Fruit fly (Drosophila melanogaster) whole organism, prepupa: ENCODE measurements around the gene CG10646.

ENCODE experiments used
- Blimp-1 ChIP-seq: fragments of 200-800 bp; sonication (Bioruptor generic); optimal IDR thresholded peaks from 3 replicates; lab custom pipeline; 2017; ENCODE audit warnings: missing biosample characterization, missing genetic modification characterization, mild to moderate bottlenecking, moderate library complexity, missing genetic modification reagents
- CG10669 ChIP-seq: fragments of 200-800 bp; sonication (Bioruptor generic); optimal IDR thresholded peaks from 3 replicates; lab custom pipeline; 2018; ENCODE audit warnings: missing biosample characterization, mild to moderate bottlenecking, missing genetic modification characterization, moderate library complexity
- CG11294 ChIP-seq: fragments of 200-800 bp; sonication (Bioruptor generic); IDR thresholded peaks from 2 replicates; pipeline ENCODE4 v1.3.6; 2022; ENCODE audit warnings: missing biosample characterization, missing genetic modification characterization
- CG11762 ChIP-seq: fragments of 200-800 bp; sonication (Bioruptor generic); optimal IDR thresholded peaks from 3 replicates; lab custom pipeline; 2016; ENCODE audit warnings: missing biosample characterization, missing genetic modification characterization; ENCODE audit not compliant: insufficient read depth
- CG11902 ChIP-seq: fragments of 200-800 bp; sonication (Bioruptor generic); optimal IDR thresholded peaks from 3 replicates; lab custom pipeline; 2016; ENCODE audit warnings: missing biosample characterization, missing genetic modification characterization
- CG15336 ChIP-seq: fragments of 200-800 bp; sonication (Bioruptor generic); IDR thresholded peaks from 2 replicates; pipeline ENCODE4 v1.3.6; 2022; ENCODE audit warnings: missing biosample characterization, missing genetic modification characterization
- CG1621 ChIP-seq: fragments of 200-800 bp; sonication (Bioruptor generic); optimal IDR thresholded peaks from 3 replicates; lab custom pipeline; 2018; ENCODE audit warnings: missing biosample characterization, mild to moderate bottlenecking, missing genetic modification characterization
- CG16779 ChIP-seq: fragments of 200-800 bp; sonication (Bioruptor generic); optimal IDR thresholded peaks from 3 replicates; lab custom pipeline; 2017; ENCODE audit warnings: missing biosample characterization, mild to moderate bottlenecking, missing genetic modification characterization
- CG3032 ChIP-seq: fragments of 200-800 bp; optimal IDR thresholded peaks from 2 replicates; lab custom pipeline; 2019; ENCODE audit warnings: missing biosample characterization, mild to moderate bottlenecking, missing genetic modification characterization, moderate library complexity
- CG31627 ChIP-seq: fragments of 200-800 bp; sonication (Bioruptor generic); optimal IDR thresholded peaks from 3 replicates; lab custom pipeline; 2016; ENCODE audit warnings: missing biosample characterization, missing genetic modification characterization
- CG32006 ChIP-seq: fragments of 200-800 bp; sonication (Bioruptor generic); optimal IDR thresholded peaks from 3 replicates; lab custom pipeline; 2017; ENCODE audit warnings: missing biosample characterization, mild to moderate bottlenecking, missing genetic modification characterization
- CG34406 ChIP-seq: fragments of 200-800 bp; sonication (Bioruptor generic); optimal IDR thresholded peaks from 3 replicates; lab custom pipeline; 2016; ENCODE audit warnings: missing biosample characterization, missing genetic modification characterization
- CG3919 ChIP-seq: fragments of 200-800 bp; sonication (Bioruptor generic); optimal IDR thresholded peaks from 3 replicates; lab custom pipeline; 2016; ENCODE audit warnings: missing biosample characterization, missing genetic modification characterization
- CG4318 ChIP-seq: fragments of 200-800 bp; sonication (Bioruptor generic); optimal IDR thresholded peaks from 3 replicates; lab custom pipeline; 2017; ENCODE audit warnings: missing biosample characterization, mild to moderate bottlenecking, missing genetic modification characterization
- CG6163 ChIP-seq: fragments of 200-800 bp; sonication (Bioruptor generic); IDR thresholded peaks from 3 replicates; pipeline ENCODE4 v1.3.6; 2022; ENCODE audit warnings: missing biosample characterization, missing genetic modification characterization
- CG6792 ChIP-seq: fragments of 200-800 bp; sonication (Bioruptor generic); optimal IDR thresholded peaks from 3 replicates; lab custom pipeline; 2016; ENCODE audit warnings: missing biosample characterization, missing genetic modification characterization
- CG7368 ChIP-seq: fragments of 200-800 bp; sonication (Bioruptor generic); optimal IDR thresholded peaks from 3 replicates; lab custom pipeline; 2016; ENCODE audit warnings: missing biosample characterization, missing genetic modification characterization
- CG8119 ChIP-seq: fragments of 200-800 bp; sonication (Bioruptor generic); IDR thresholded peaks from 3 replicates; pipeline ENCODE4 v1.3.6; 2022; ENCODE audit warnings: missing biosample characterization, missing genetic modification characterization
- CG8632 ChIP-seq: fragments of 200-800 bp; sonication (Bioruptor generic); optimal IDR thresholded peaks from 3 replicates; lab custom pipeline; 2016; ENCODE audit warnings: missing biosample characterization, missing genetic modification characterization
- Eip78C ChIP-seq: fragments of 200-800 bp; sonication (Bioruptor generic); peaks from one replicate; lab custom pipeline; 2016; ENCODE audit warnings: missing biosample characterization, missing genetic modification characterization
- Eip93F ChIP-seq: fragments of 200-800 bp; sonication (Bioruptor generic); optimal IDR thresholded peaks from 2 replicates; lab custom pipeline; 2016; ENCODE audit warnings: missing biosample characterization, mild to moderate bottlenecking, missing genetic modification characterization
- Ets21C ChIP-seq: fragments of 200-800 bp; sonication (Bioruptor generic); optimal IDR thresholded peaks from 3 replicates; lab custom pipeline; 2016; ENCODE audit warnings: missing biosample characterization, missing genetic modification characterization
- Ets96B ChIP-seq: fragments of 200-800 bp; optimal IDR thresholded peaks from 2 replicates; lab custom pipeline; 2019; ENCODE audit warnings: missing biosample characterization, mild to moderate bottlenecking, missing genetic modification characterization, moderate library complexity
- Gug ChIP-seq: fragments of 200-800 bp; sonication (Bioruptor generic); IDR thresholded peaks from 2 replicates; pipeline ENCODE4 v1.3.6; 2022; ENCODE audit warnings: missing biosample characterization, missing genetic modification characterization
- Hr4 ChIP-seq: fragments of 200-800 bp; sonication (Bioruptor generic); optimal IDR thresholded peaks from 3 replicates; lab custom pipeline; 2016; ENCODE audit warnings: missing biosample characterization, missing genetic modification characterization
- Lpt ChIP-seq: fragments of 200-800 bp; sonication (Bioruptor generic); optimal IDR thresholded peaks from 3 replicates; lab custom pipeline; 2016; ENCODE audit warnings: missing biosample characterization, missing genetic modification characterization
- OdsH ChIP-seq: fragments of 200-800 bp; sonication (Bioruptor generic); optimal IDR thresholded peaks from 3 replicates; lab custom pipeline; 2016; ENCODE audit warnings: missing biosample characterization, missing genetic modification characterization
- Sox102F ChIP-seq: fragments of 200-800 bp; sonication (Bioruptor generic); optimal IDR thresholded peaks from 2 replicates; lab custom pipeline; 2016; ENCODE audit warnings: missing biosample characterization, mild to moderate bottlenecking, missing genetic modification characterization
- Sox15 ChIP-seq: fragments of 200-800 bp; sonication (Bioruptor generic); optimal IDR thresholded peaks from 3 replicates; lab custom pipeline; 2016; ENCODE audit warnings: missing biosample characterization, missing genetic modification characterization
- acj6 ChIP-seq: fragments of 200-800 bp; sonication (Bioruptor generic); optimal IDR thresholded peaks from 3 replicates; lab custom pipeline; 2016; ENCODE audit warnings: missing biosample characterization, missing genetic modification characterization
- cyc ChIP-seq: fragments of 200-800 bp; sonication (Bioruptor generic); optimal IDR thresholded peaks from 3 replicates; lab custom pipeline; 2016; ENCODE audit warnings: missing biosample characterization, missing genetic modification characterization
- dac ChIP-seq: fragments of 200-800 bp; sonication (Bioruptor generic); optimal IDR thresholded peaks from 2 replicates; lab custom pipeline; 2017; ENCODE audit warnings: missing biosample characterization, mild to moderate bottlenecking, missing genetic modification characterization
- dsx ChIP-seq: fragments of 200-800 bp; optimal IDR thresholded peaks from 3 replicates; lab custom pipeline; 2019; ENCODE audit warnings: missing biosample characterization, mild to moderate bottlenecking, missing genetic modification characterization, moderate library complexity; ENCODE audit not compliant: poor library complexity, severe bottlenecking
- eg ChIP-seq: fragments of 200-800 bp; sonication (Bioruptor generic); IDR thresholded peaks from 3 replicates; pipeline ENCODE4 v1.3.6; 2022; ENCODE audit warnings: missing biosample characterization, missing genetic modification characterization
- esn ChIP-seq: fragments of 200-800 bp; sonication (Bioruptor generic); optimal IDR thresholded peaks from 2 replicates; lab custom pipeline; 2016; ENCODE audit warnings: missing biosample characterization, mild to moderate bottlenecking, missing genetic modification characterization, moderate library complexity
- fd59A ChIP-seq: fragments of 200-800 bp; sonication (Bioruptor generic); optimal IDR thresholded peaks from 2 replicates; lab custom pipeline; 2017; ENCODE audit warnings: missing biosample characterization, mild to moderate bottlenecking, missing genetic modification characterization, missing genetic modification reagents
- fd85E ChIP-seq: fragments of 200-800 bp; sonication (Bioruptor generic); optimal IDR thresholded peaks from 3 replicates; lab custom pipeline; 2016; ENCODE audit warnings: missing biosample characterization, missing genetic modification characterization
- fkh ChIP-seq: fragments of 200-800 bp; sonication (Bioruptor generic); optimal IDR thresholded peaks from 3 replicates; lab custom pipeline; 2017; ENCODE audit warnings: missing biosample characterization, mild to moderate bottlenecking, missing genetic modification characterization, moderate library complexity
- lz ChIP-seq: fragments of 200-800 bp; sonication (Bioruptor generic); optimal IDR thresholded peaks from 3 replicates; lab custom pipeline; 2016; ENCODE audit warnings: missing biosample characterization, missing genetic modification characterization
- net ChIP-seq: fragments of 200-800 bp; sonication (Bioruptor generic); optimal IDR thresholded peaks from 3 replicates; lab custom pipeline; 2016; ENCODE audit warnings: missing biosample characterization, missing genetic modification characterization
- pdm3 ChIP-seq: fragments of 200-800 bp; sonication (Bioruptor generic); optimal IDR thresholded peaks from 3 replicates; lab custom pipeline; 2016; ENCODE audit warnings: missing biosample characterization, missing genetic modification characterization
- spab ChIP-seq: fragments of 200-800 bp; sonication (Bioruptor generic); optimal IDR thresholded peaks from 2 replicates; lab custom pipeline; 2017; ENCODE audit warnings: missing biosample characterization, mild to moderate bottlenecking, missing genetic modification characterization, missing genetic modification reagents
- ss ChIP-seq, 2 experiments: fragments of 200-800 bp; sonication (Bioruptor generic); optimal IDR thresholded peaks; 2 replicates in 1 of 2; 3 replicates in 1 of 2; lab custom pipeline; 2017 to 2018; ENCODE audit warnings: mild to moderate bottlenecking in 2 of 2, missing biosample characterization in 2 of 2, missing genetic modification characterization in 2 of 2, moderate library complexity in 1 of 2
- svp ChIP-seq: fragments of 200-800 bp; sonication (Bioruptor generic); peaks from one replicate; lab custom pipeline; 2016; ENCODE audit warnings: missing biosample characterization, missing genetic modification characterization
- vri ChIP-seq: fragments of 200-800 bp; sonication (Bioruptor generic); optimal IDR thresholded peaks from 3 replicates; lab custom pipeline; 2016; ENCODE audit warnings: missing biosample characterization, mild to moderate bottlenecking, missing genetic modification characterization

CG10646 gene

DNA sequence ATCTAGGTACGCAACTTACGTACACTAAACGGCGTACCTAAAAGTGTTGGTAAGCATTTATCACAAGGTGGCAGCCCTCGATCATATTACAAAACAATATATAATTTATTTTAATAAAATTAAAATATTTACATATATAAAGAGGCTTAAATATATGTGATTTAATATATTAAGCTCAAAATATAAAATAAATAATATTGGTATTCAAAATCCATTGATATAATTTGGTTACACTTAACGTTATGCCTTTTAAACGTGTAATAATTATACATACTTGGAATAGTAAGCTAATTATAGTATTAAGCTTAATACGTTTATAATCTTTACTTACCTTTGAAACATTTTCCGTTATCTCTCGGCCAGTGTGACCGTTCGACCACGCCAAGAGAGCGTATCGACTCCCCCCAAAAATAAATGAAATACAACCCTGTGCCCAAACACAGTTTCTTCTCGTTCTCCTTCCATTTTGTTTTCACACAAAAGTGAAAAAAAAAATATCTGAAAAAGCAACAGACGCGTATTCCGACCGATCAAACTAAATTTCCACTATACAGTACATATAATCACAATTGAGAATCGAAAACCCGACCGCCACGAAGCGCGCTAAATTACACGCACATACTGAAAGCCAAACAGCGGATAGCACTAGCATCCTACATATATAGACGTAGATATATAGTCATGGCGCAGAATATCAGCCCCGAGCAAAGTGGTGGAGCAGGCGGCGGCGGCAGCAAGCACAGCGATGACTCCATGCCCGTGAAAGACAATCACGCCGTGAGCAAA is at the start of gene CG10646, which contains the start of gene vih:
Gene CG10646 (minus strand): TSS at position 30 of the 786 bp plus-strand sequence.
Gene vih (plus strand): TSS at position 428 of the 786 bp plus-strand sequence.
- TF ChIP-seq dsx, result no peak
- peak; percentile 32; the same call in 1 of the 3 replicates for TF ChIP-seq CG8119 (GFP tag; lab: Robert Waterston, UW)
- TF ChIP-seq svp (GFP tag; lab: Kevin White, UChicago), result no peak
- no peak for TF ChIP-seq CG11902 (GFP tag; lab: Kevin White, UChicago)
- TF ChIP-seq CG11762 (GFP tag; lab: Kevin White, UChicago), result peak; percentile 8
- no peak for TF ChIP-seq ss (GFP tag; optimal IDR thresholded peaks at IDR 0.05; lab: Kevin White, UChicago)
- peak; percentile 54 for TF ChIP-seq cyc (GFP tag; lab: Kevin White, UChicago)
- no peak for TF ChIP-seq vri (GFP tag; lab: Kevin White, UChicago)
- no peak for TF ChIP-seq CG8632 (GFP tag; lab: Kevin White, UChicago)
- TF ChIP-seq Sox15 (GFP tag; lab: Kevin White, UChicago), result no peak
- TF ChIP-seq OdsH, result no peak
- TF ChIP-seq Blimp-1 (GFP tag; lab: Kevin White, UChicago), result no peak
- TF ChIP-seq Hr4 (GFP tag; lab: Kevin White, UChicago), result no peak
- TF ChIP-seq fkh, result peak; percentile 45
- no peak for TF ChIP-seq CG32006
- no peak for TF ChIP-seq Ets21C (GFP tag; lab: Kevin White, UChicago)
- TF ChIP-seq fd59A (GFP tag; lab: Kevin White, UChicago), result no peak
- TF ChIP-seq CG6163 (GFP tag; lab: Robert Waterston, UW), result 0 out of 3 replicates have a peak, but pooled peaks have one; percentile 18
- TF ChIP-seq CG15336, result 0 out of 2 replicates have a peak, but pooled peaks have one; percentile 35
- no peak for TF ChIP-seq pdm3 (GFP tag; lab: Kevin White, UChicago)
- TF ChIP-seq CG34406 (GFP tag; lab: Kevin White, UChicago), result peak; percentile 19
- TF ChIP-seq dac (GFP tag; lab: Kevin White, UChicago), result no peak
- TF ChIP-seq net (GFP tag; lab: Kevin White, UChicago), result no peak
- peak; percentile 21 for TF ChIP-seq CG6792
- TF ChIP-seq esn (GFP tag; lab: Kevin White, UChicago), result peak; percentile 54
- no peak for TF ChIP-seq CG4318 (GFP tag; lab: Kevin White, UChicago)
- TF ChIP-seq CG7368 (GFP tag; lab: Kevin White, UChicago), result no peak
- no peak for TF ChIP-seq Sox102F (GFP tag; lab: Kevin White, UChicago)
- peak; percentile 4 for TF ChIP-seq Ets96B (tag; lab: Kevin White, UChicago)
- TF ChIP-seq eg (GFP tag; lab: Robert Waterston, UW), result no peak
- peak; percentile 31 for TF ChIP-seq CG31627 (GFP tag; lab: Kevin White, UChicago)
- peak; percentile 52 for TF ChIP-seq Eip93F
- no peak for TF ChIP-seq fd85E (GFP tag; lab: Kevin White, UChicago)
- peak; percentile 54 for TF ChIP-seq CG3919
- peak; percentile 11 for TF ChIP-seq CG1621
- TF ChIP-seq Lpt (GFP tag; lab: Kevin White, UChicago), result no peak
- TF ChIP-seq lz (GFP tag; lab: Kevin White, UChicago), result no peak
- no peak for TF ChIP-seq CG11294
- TF ChIP-seq CG3032 (tag; lab: Kevin White, UChicago), result peak; percentile 21
- no peak for TF ChIP-seq acj6 (GFP tag; lab: Kevin White, UChicago)
- TF ChIP-seq CG16779 (tag; lab: Kevin White, UChicago), result no peak
- TF ChIP-seq CG10669 (GFP tag; lab: Kevin White, UChicago), result no peak
- TF ChIP-seq spab (GFP tag; lab: Kevin White, UChicago), result no peak
- no peak for TF ChIP-seq Eip78C
- TF ChIP-seq Gug (GFP tag; lab: Robert Waterston, UW), result no peak
